Worm (Caenorhabditis elegans) whole organism, midembryonic: ENCODE results near the gene dhhc-5.

ENCODE experiments used
- T22C8.4 ChIP-seq: fragments of 200-800 bp; sonication (Bioruptor generic); IDR thresholded peaks from 2 replicates; pipeline ENCODE4 v1.3.6; 2022; ENCODE audit warnings: missing genetic modification characterization, missing compliant biosample characterization
- cog-1 ChIP-seq: sonication (generic microtip); optimal IDR thresholded peaks from 2 replicates; lab custom pipeline; 2016; ENCODE audit warnings: missing genetic modification characterization, missing compliant biosample characterization
- flt-1 ChIP-seq: fragments of 200-800 bp; sonication (Bioruptor generic); IDR thresholded peaks from 2 replicates; pipeline ENCODE4 v1.3.6; 2022; ENCODE audit warnings: missing genetic modification characterization, missing compliant biosample characterization
- klf-2 ChIP-seq: fragments of 200-800 bp; sonication (Bioruptor generic); conservative IDR thresholded peaks from 2 replicates; pipeline ENCODE4 v1.3.6; 2022; ENCODE audit warnings: missing genetic modification reagents, missing genetic modification characterization, missing compliant biosample characterization
- med-1 ChIP-seq: sonication (generic microtip); optimal IDR thresholded peaks from 2 replicates; lab custom pipeline; 2017; ENCODE audit warnings: missing genetic modification characterization, mild to moderate bottlenecking, missing compliant biosample characterization, antibody characterized with exemption, missing genetic modification reagents; ENCODE audit not compliant: insufficient read depth
- ref-1 ChIP-seq: fragments of 200-800 bp; sonication (Bioruptor generic); conservative IDR thresholded peaks from 2 replicates; pipeline ENCODE4 v1.3.6; 2022; ENCODE audit warnings: missing genetic modification reagents, missing genetic modification characterization, missing compliant biosample characterization
- tab-1 ChIP-seq: fragments of 200-800 bp; sonication (Bioruptor generic); IDR thresholded peaks from 2 replicates; pipeline ENCODE4 v1.3.6; 2022; ENCODE audit warnings: missing genetic modification characterization, missing compliant biosample characterization
- ztf-23 ChIP-seq: fragments of 200-800 bp; sonication (Bioruptor generic); IDR thresholded peaks from 2 replicates; pipeline ENCODE4 v1.3.6; 2022; ENCODE audit warnings: missing genetic modification reagents, missing genetic modification characterization, missing compliant biosample characterization
- ztf-29 ChIP-seq: fragments of 200-800 bp; sonication (Bioruptor generic); IDR thresholded peaks from 2 replicates; pipeline ENCODE4 v1.3.6; 2022; ENCODE audit warnings: missing genetic modification reagents, missing genetic modification characterization, missing compliant biosample characterization

Gene dhhc-5

DNA sequence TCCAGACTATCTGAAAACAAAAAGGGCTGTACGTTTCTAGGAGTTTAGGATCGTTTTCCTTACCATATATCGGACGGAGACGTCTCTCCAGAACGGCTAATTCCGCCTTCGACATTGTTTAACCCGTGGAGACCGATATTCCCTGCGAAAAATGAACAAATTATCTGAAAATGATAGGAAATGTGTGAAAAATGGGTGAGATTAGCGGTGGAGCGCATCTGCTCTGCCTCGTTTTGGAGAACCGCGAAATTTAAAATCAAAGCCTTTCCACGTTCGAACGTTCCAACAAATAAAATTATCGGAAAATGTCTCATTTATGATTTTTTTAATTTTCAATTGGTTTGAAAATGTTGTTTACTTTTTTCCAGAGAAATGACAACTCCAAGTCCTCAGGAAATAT lies 20.4 kb upstream of the dhhc-5 start, which contains the start of the genes cra-1 and kbp-1:
Gene cra-1, minus strand, starts transcription at position 193 of the 400 bp plus-strand sequence.
Gene kbp-1, plus strand, starts transcription at position 366 of the 400 bp plus-strand sequence.
- TF ChIP-seq tab-1 (GFP tag; lab: Robert Waterston, UW) (no peak), ref-1 (GFP tag; lab: Robert Waterston, UW) (no peak), klf-2 (GFP tag; lab: Robert Waterston, UW) (no peak), T22C8.4 (no peak), flt-1 (GFP tag; lab: Robert Waterston, UW) (no peak), cog-1 (tag; lab: Kevin White, UChicago) (no peak), ztf-29 (GFP tag; lab: Robert Waterston, UW) (no peak), ztf-23 (no peak), med-1 (GFP tag; lab: Kevin White, UChicago) (no peak)

DNA sequence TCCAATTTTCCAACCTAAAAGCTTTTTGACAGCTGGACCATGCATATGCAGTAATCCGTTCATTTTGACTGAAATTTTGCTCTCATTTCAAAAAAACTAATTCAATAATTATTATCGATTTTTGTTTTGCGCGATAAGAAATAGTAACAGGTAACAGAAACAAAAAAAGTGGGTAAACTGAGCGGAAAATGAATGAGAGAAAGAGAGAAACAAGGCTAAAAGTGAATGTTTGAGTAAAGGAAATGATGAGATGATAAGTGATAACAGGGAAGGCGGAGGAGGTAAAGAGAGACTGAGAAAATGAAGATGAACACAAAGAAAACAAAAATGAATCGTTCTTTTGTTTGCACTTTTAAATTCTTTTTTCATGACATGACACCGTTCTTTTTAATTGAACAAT lies 15.0 kb upstream of the dhhc-5 start, which contains the start of gene sma-3:
Gene sma-3, minus strand, starts transcription at position 68 of the 400 bp plus-strand sequence.
- no peak for TF ChIP-seq med-1 (GFP tag; lab: Kevin White, UChicago)
- TF ChIP-seq ztf-29 (GFP tag; lab: Robert Waterston, UW) = no peak
- no peak for TF ChIP-seq klf-2 (GFP tag; lab: Robert Waterston, UW)
- TF ChIP-seq ztf-23 = no peak
- no peak for TF ChIP-seq flt-1 (GFP tag; lab: Robert Waterston, UW)
- no peak for TF ChIP-seq tab-1 (GFP tag; lab: Robert Waterston, UW)
- TF ChIP-seq ref-1 (GFP tag; lab: Robert Waterston, UW) = no peak
- TF ChIP-seq cog-1 (tag; lab: Kevin White, UChicago) = no peak
- no peak for TF ChIP-seq T22C8.4

ce11 chrIII:6859482-6859881 lies 10.6 kb upstream of the dhhc-5 start, which contains the start of gene clec-158:
clec-158 (minus strand) TSS chrIII:6859582.
- TF ChIP-seq T22C8.4 (no peak), ztf-23 (no peak), med-1 (GFP tag; lab: Kevin White, UChicago) (no peak), flt-1 (GFP tag; lab: Robert Waterston, UW) (no peak)

- TF ChIP-seq ref-1 (GFP tag; lab: Robert Waterston, UW) (no peak), med-1 (GFP tag; lab: Kevin White, UChicago) (no peak), ztf-29 (GFP tag; lab: Robert Waterston, UW) (no peak)
Measured at ce11 chrIII:6857390-6857848, 8.6 kb upstream of the dhhc-5 start.

ce11 chrIII:6856709-6857108 lies 7.8 kb upstream of the dhhc-5 start, which contains the start of gene zak-1:
zak-1 (minus strand) TSS chrIII:6856809.
- TF ChIP-seq cog-1 (tag; lab: Kevin White, UChicago) (no peak), med-1 (GFP tag; lab: Kevin White, UChicago) (no peak), ztf-29 (GFP tag; lab: Robert Waterston, UW) (no peak), ref-1 (GFP tag; lab: Robert Waterston, UW) (no peak)

DNA sequence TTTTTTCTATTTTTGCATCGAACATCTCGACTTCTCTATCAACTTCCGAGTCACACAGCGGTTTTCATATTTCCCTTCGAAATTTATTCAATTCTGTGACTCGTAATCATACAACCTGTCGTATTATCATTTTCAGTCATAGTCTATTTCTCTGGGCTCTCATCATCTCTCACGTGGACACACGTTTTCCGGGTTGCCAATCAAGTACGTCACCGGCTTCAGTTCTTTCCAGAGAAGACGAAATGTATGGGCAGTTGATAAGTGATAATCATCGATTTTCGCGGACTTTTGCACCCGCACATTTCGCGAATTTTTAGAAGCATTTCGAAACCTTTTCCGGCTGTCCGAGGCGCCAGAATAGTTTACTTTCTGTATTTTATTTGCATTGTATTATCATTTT lies 1.4 kb upstream of the dhhc-5 start, which contains the start of gene srv-1:
Gene srv-1, plus strand, starts transcription at position 131 of the 400 bp plus-strand sequence.
- no peak for TF ChIP-seq tab-1 (GFP tag; lab: Robert Waterston, UW)
- TF ChIP-seq klf-2 (GFP tag; lab: Robert Waterston, UW) = no peak
- no peak for TF ChIP-seq flt-1 (GFP tag; lab: Robert Waterston, UW)
- no peak for TF ChIP-seq med-1 (GFP tag; lab: Kevin White, UChicago)
- no peak for TF ChIP-seq ztf-23
- TF ChIP-seq ref-1 (GFP tag; lab: Robert Waterston, UW) = no peak

ce11 chrIII:6839091-6839490 lies 9.8 kb downstream of the dhhc-5 start:
- TF ChIP-seq flt-1 (GFP tag; lab: Robert Waterston, UW) (no peak), ztf-23 (no peak), tab-1 (GFP tag; lab: Robert Waterston, UW) (no peak), med-1 (GFP tag; lab: Kevin White, UChicago) (no peak), ref-1 (GFP tag; lab: Robert Waterston, UW) (no peak), klf-2 (GFP tag; lab: Robert Waterston, UW) (no peak), T22C8.4 (no peak), cog-1 (tag; lab: Kevin White, UChicago) (no peak), ztf-29 (GFP tag; lab: Robert Waterston, UW) (no peak)

DNA sequence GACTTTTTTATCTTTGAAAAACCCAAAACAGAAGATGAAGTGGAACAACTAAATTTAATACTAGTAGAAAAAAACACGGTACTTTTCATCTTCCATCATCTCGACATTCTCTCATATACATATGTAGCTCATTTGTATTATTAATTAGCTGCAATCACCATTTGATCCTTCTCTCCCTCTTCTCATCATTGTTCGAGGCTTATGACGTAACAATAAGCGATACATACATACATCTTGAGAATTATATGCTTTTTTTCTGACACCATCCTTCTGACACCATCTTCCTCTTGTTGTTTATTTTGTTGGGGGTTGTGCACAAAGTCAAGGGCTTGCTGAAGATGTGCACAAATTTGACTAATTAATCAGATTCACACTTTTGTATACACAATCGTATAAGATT lies 11.5 kb downstream of the dhhc-5 start:
- TF ChIP-seq ref-1 (GFP tag; lab: Robert Waterston, UW) (no peak), klf-2 (GFP tag; lab: Robert Waterston, UW) (no peak), flt-1 (GFP tag; lab: Robert Waterston, UW) (no peak), tab-1 (GFP tag; lab: Robert Waterston, UW) (no peak), T22C8.4 (no peak), med-1 (GFP tag; lab: Kevin White, UChicago) (no peak), ztf-23 (no peak), cog-1 (tag; lab: Kevin White, UChicago) (no peak), ztf-29 (GFP tag; lab: Robert Waterston, UW) (no peak)

- TF ChIP-seq tab-1 (GFP tag; lab: Robert Waterston, UW) = no peak
- no peak for TF ChIP-seq med-1 (GFP tag; lab: Kevin White, UChicago)
- no peak for TF ChIP-seq flt-1 (GFP tag; lab: Robert Waterston, UW)
- no peak for TF ChIP-seq cog-1 (tag; lab: Kevin White, UChicago)
- TF ChIP-seq ztf-29 (GFP tag; lab: Robert Waterston, UW) = no peak
- TF ChIP-seq ref-1 (GFP tag; lab: Robert Waterston, UW) = no peak
- TF ChIP-seq klf-2 (GFP tag; lab: Robert Waterston, UW) = no peak
- no peak for TF ChIP-seq ztf-23
- TF ChIP-seq T22C8.4 = no peak
Measured at ce11 chrIII:6831312-6831711, 17.5 kb downstream of the dhhc-5 start.

ce11 chrIII:6826137-6826536 lies 22.7 kb downstream of the dhhc-5 start:
- no peak for TF ChIP-seq ref-1 (GFP tag; lab: Robert Waterston, UW)
- 0 out of 2 replicates have a peak, but pooled peaks have one; percentile 47 for TF ChIP-seq flt-1 (GFP tag; lab: Robert Waterston, UW)
